Fruit fly (Drosophila melanogaster) whole organism, embryonic: ENCODE measurements around the gene CG8814.
A peak's percentile ranks its signal among the peaks of the same experiment; 100 is the strongest.

Experiments used
- Atf6 ChIP-seq: fragments of 200-800 bp; sonication (Bioruptor generic); IDR thresholded peaks from 2 replicates; pipeline ENCODE4 v1.3.6; 2022; ENCODE audit warnings: missing biosample characterization, missing genetic modification characterization
- CG12104 ChIP-seq: fragments of 200-800 bp; sonication (Bioruptor generic); optimal IDR thresholded peaks from 3 replicates; lab custom pipeline; 2016; ENCODE audit warnings: missing biosample characterization, missing genetic modification characterization
- CG12659 ChIP-seq: fragments of 200-800 bp; sonication (Bioruptor generic); optimal IDR thresholded peaks from 3 replicates; lab custom pipeline; 2017; ENCODE audit warnings: mild to moderate bottlenecking, missing biosample characterization, missing genetic modification reagents, missing genetic modification characterization
- CG12942 ChIP-seq: fragments of 200-800 bp; sonication (Bioruptor generic); optimal IDR thresholded peaks from 3 replicates; lab custom pipeline; 2016; ENCODE audit warnings: missing biosample characterization, missing genetic modification characterization
- CG14441 ChIP-seq: fragments of 200-800 bp; sonication (Bioruptor generic); IDR thresholded peaks from 2 replicates; pipeline ENCODE4 v1.3.6; 2022; ENCODE audit warnings: missing biosample characterization, missing genetic modification characterization
- CG15601 ChIP-seq: fragments of 200-800 bp; sonication (Bioruptor generic); optimal IDR thresholded peaks from 3 replicates; lab custom pipeline; 2019; ENCODE audit warnings: missing biosample characterization, mild to moderate bottlenecking, missing genetic modification characterization, moderate library complexity
- CG1647 ChIP-seq: fragments of 200-800 bp; sonication (Bioruptor generic); optimal IDR thresholded peaks from 3 replicates; lab custom pipeline; 2016; ENCODE audit warnings: missing biosample characterization, missing genetic modification characterization
- CG17568 ChIP-seq: fragments of 200-800 bp; sonication (Bioruptor generic); optimal IDR thresholded peaks from 2 replicates; lab custom pipeline; 2018; ENCODE audit warnings: missing biosample characterization, mild to moderate bottlenecking, missing genetic modification characterization, moderate library complexity
- CG2199 ChIP-seq: fragments of 200-800 bp; sonication (Bioruptor generic); IDR thresholded peaks from 3 replicates; pipeline ENCODE4 v1.3.6; 2022; ENCODE audit warnings: missing biosample characterization, missing genetic modification characterization
- CG2875 ChIP-seq: fragments of 200-800 bp; sonication (Bioruptor generic); optimal IDR thresholded peaks from 2 replicates; lab custom pipeline; 2017; ENCODE audit warnings: missing biosample characterization, mild to moderate bottlenecking, missing genetic modification characterization, missing genetic modification reagents
- CG3065 ChIP-seq: fragments of 200-800 bp; sonication (Bioruptor generic); optimal IDR thresholded peaks from 2 replicates; lab custom pipeline; 2016; ENCODE audit warnings: missing biosample characterization, missing genetic modification characterization
- CG31224 ChIP-seq: fragments of 200-800 bp; sonication (Bioruptor generic); IDR thresholded peaks from 2 replicates; pipeline ENCODE4 v1.3.6; 2022; ENCODE audit warnings: missing biosample characterization, missing genetic modification characterization
- CG31365 ChIP-seq: fragments of 200-800 bp; sonication (Bioruptor generic); optimal IDR thresholded peaks from 2 replicates; lab custom pipeline; 2018; ENCODE audit warnings: missing biosample characterization, mild to moderate bottlenecking, missing genetic modification characterization
- CG4617 ChIP-seq: fragments of 200-800 bp; sonication (Bioruptor generic); optimal IDR thresholded peaks from 3 replicates; lab custom pipeline; 2016; ENCODE audit warnings: missing biosample characterization, missing genetic modification characterization, borderline replicate concordance
- CG7745 ChIP-seq: fragments of 200-800 bp; sonication (Bioruptor generic); optimal IDR thresholded peaks from 2 replicates; lab custom pipeline; 2018; ENCODE audit warnings: missing biosample characterization, mild to moderate bottlenecking, missing genetic modification characterization, moderate library complexity
- CG7987 ChIP-seq: fragments of 200-800 bp; sonication (Bioruptor generic); optimal IDR thresholded peaks from 2 replicates; lab custom pipeline; 2018; ENCODE audit warnings: missing biosample characterization, mild to moderate bottlenecking, missing genetic modification characterization, moderate library complexity
- CG8089 ChIP-seq: fragments of 200-800 bp; sonication (Bioruptor generic); optimal IDR thresholded peaks from 3 replicates; lab custom pipeline; 2016; ENCODE audit warnings: missing biosample characterization, missing genetic modification characterization
- CG8290 ChIP-seq, 3 experiments: fragments of 200-800 bp; sonication (Bioruptor generic); optimal IDR thresholded peaks; 2 replicates each; lab custom pipeline; 2016 to 2019; ENCODE audit warnings: missing biosample characterization in 3 of 3, missing genetic modification characterization in 3 of 3, mild to moderate bottlenecking in 2 of 3, moderate library complexity in 1 of 3
- CG9437 ChIP-seq: fragments of 200-800 bp; sonication (Bioruptor generic); optimal IDR thresholded peaks from 2 replicates; lab custom pipeline; 2018; ENCODE audit warnings: missing biosample characterization, mild to moderate bottlenecking, missing genetic modification characterization
- Deaf1 ChIP-seq: fragments of 200-800 bp; optimal IDR thresholded peaks from 3 replicates; lab custom pipeline; 2019; ENCODE audit warnings: missing biosample characterization, mild to moderate bottlenecking, missing genetic modification characterization, moderate library complexity
- Dll ChIP-seq: fragments of 200-800 bp; sonication (Bioruptor generic); IDR thresholded peaks from 4 replicates; pipeline ENCODE4 v1.3.6; 2022; ENCODE audit warnings: missing biosample characterization, missing genetic modification characterization; ENCODE audit not compliant: partially characterized antibody
- Ets97D ChIP-seq: fragments of 200-800 bp; sonication (Bioruptor generic); optimal IDR thresholded peaks from 3 replicates; lab custom pipeline; 2016; ENCODE audit warnings: missing biosample characterization, missing genetic modification characterization
- HLHmδ ChIP-seq: fragments of 200-800 bp; sonication (Bioruptor generic); optimal IDR thresholded peaks from 2 replicates; lab custom pipeline; 2018; ENCODE audit warnings: missing biosample characterization, mild to moderate bottlenecking, missing genetic modification characterization, moderate library complexity
- Hr3 ChIP-seq: fragments of 200-800 bp; sonication (Bioruptor generic); optimal IDR thresholded peaks from 3 replicates; lab custom pipeline; 2016; ENCODE audit warnings: missing biosample characterization, missing genetic modification characterization
- MESR4 ChIP-seq: fragments of 200-800 bp; sonication (Bioruptor generic); optimal IDR thresholded peaks from 2 replicates; lab custom pipeline; 2018; ENCODE audit warnings: missing biosample characterization, mild to moderate bottlenecking, missing genetic modification characterization, moderate library complexity
- MTF-1 ChIP-seq: fragments of 200-800 bp; sonication (Bioruptor generic); optimal IDR thresholded peaks from 2 replicates; lab custom pipeline; 2018; ENCODE audit warnings: missing biosample characterization, mild to moderate bottlenecking, missing genetic modification characterization, borderline replicate concordance
- Nf-YB ChIP-seq: fragments of 200-800 bp; sonication (Bioruptor generic); optimal IDR thresholded peaks from 3 replicates; lab custom pipeline; 2019; ENCODE audit warnings: missing biosample characterization, mild to moderate bottlenecking, missing genetic modification characterization, moderate library complexity
- Rx ChIP-seq: fragments of 200-800 bp; sonication (Bioruptor generic); IDR thresholded peaks from 2 replicates; pipeline ENCODE4 v1.3.6; 2022; ENCODE audit warnings: missing biosample characterization, missing genetic modification characterization
- abd-A ChIP-seq: fragments of 200-800 bp; sonication (Bioruptor generic); optimal IDR thresholded peaks from 3 replicates; lab custom pipeline; 2019; ENCODE audit warnings: missing biosample characterization, mild to moderate bottlenecking, missing genetic modification characterization, moderate library complexity
- ap ChIP-seq: fragments of 200-800 bp; sonication (Bioruptor generic); IDR thresholded peaks from 2 replicates; pipeline ENCODE4 v1.3.6; 2022; ENCODE audit warnings: missing biosample characterization, missing genetic modification characterization
- chinmo ChIP-seq: fragments of 200-800 bp; sonication (Bioruptor generic); IDR thresholded peaks from 4 replicates; pipeline ENCODE4 v1.3.6; 2022; ENCODE audit warnings: missing biosample characterization, missing genetic modification characterization; ENCODE audit not compliant: partially characterized antibody
- chm ChIP-seq: fragments of 200-800 bp; sonication (Bioruptor generic); IDR thresholded peaks from 2 replicates; pipeline ENCODE4 v1.3.6; 2022; ENCODE audit warnings: missing biosample characterization, missing genetic modification characterization
- croc ChIP-seq: fragments of 200-800 bp; sonication (Bioruptor generic); conservative IDR thresholded peaks from 3 replicates; pipeline ENCODE4 v1.3.6; 2022; ENCODE audit warnings: missing biosample characterization, missing genetic modification characterization
- da ChIP-seq: fragments of 200-800 bp; sonication (Bioruptor generic); optimal IDR thresholded peaks from 2 replicates; lab custom pipeline; 2016; ENCODE audit warnings: missing biosample characterization, missing genetic modification characterization
- dmrt11E ChIP-seq: fragments of 200-800 bp; sonication (Bioruptor generic); optimal IDR thresholded peaks from 3 replicates; lab custom pipeline; 2018; ENCODE audit warnings: missing biosample characterization, mild to moderate bottlenecking, missing genetic modification characterization, moderate library complexity
- gcm ChIP-seq: fragments of 200-800 bp; sonication (Bioruptor generic); optimal IDR thresholded peaks from 2 replicates; lab custom pipeline; 2019; ENCODE audit warnings: missing biosample characterization, mild to moderate bottlenecking, missing genetic modification characterization, moderate library complexity
- hbn ChIP-seq: fragments of 200-800 bp; sonication (Bioruptor generic); IDR thresholded peaks from 2 replicates; pipeline ENCODE4 v1.3.6; 2022; ENCODE audit warnings: missing biosample characterization, missing genetic modification characterization; ENCODE audit not compliant: partially characterized antibody
- inv ChIP-seq: fragments of 200-800 bp; sonication (Bioruptor generic); IDR thresholded peaks from 2 replicates; pipeline ENCODE4 v1.3.6; 2022; ENCODE audit warnings: missing biosample characterization, missing genetic modification characterization; ENCODE audit not compliant: partially characterized antibody
- ken ChIP-seq: fragments of 200-800 bp; sonication (Bioruptor generic); IDR thresholded peaks from 3 replicates; pipeline ENCODE4 v1.3.6; 2022; ENCODE audit warnings: missing biosample characterization, missing genetic modification characterization
- lola ChIP-seq, 3 experiments: fragments of >200 bp in 2 of 3; fragments of 200-800 bp in 1 of 3; sonication (Bioruptor generic) in 1 of 3; optimal IDR thresholded peaks; 2 replicates each; lab custom pipeline; 2017 to 2019; ENCODE audit warnings: missing biosample characterization in 3 of 3, missing genetic modification characterization in 3 of 3, mild to moderate bottlenecking in 1 of 3, moderate library complexity in 1 of 3
- mld ChIP-seq: fragments of 200-800 bp; sonication (Bioruptor generic); IDR thresholded peaks from 3 replicates; pipeline ENCODE4 v1.3.6; 2022; ENCODE audit warnings: missing biosample characterization, missing genetic modification characterization; ENCODE audit not compliant: partially characterized antibody
- nmo ChIP-seq: fragments of 200-800 bp; sonication (Bioruptor generic); optimal IDR thresholded peaks from 2 replicates; lab custom pipeline; 2018; ENCODE audit warnings: missing biosample characterization, mild to moderate bottlenecking, missing genetic modification characterization, moderate library complexity
- nom ChIP-seq: fragments of 200-800 bp; sonication (Bioruptor generic); optimal IDR thresholded peaks from 2 replicates; lab custom pipeline; 2017; ENCODE audit warnings: missing biosample characterization, missing genetic modification characterization, mild to moderate bottlenecking, moderate library complexity, missing genetic modification reagents
- pum ChIP-seq: fragments of 200-800 bp; sonication (Bioruptor generic); optimal IDR thresholded peaks from 2 replicates; lab custom pipeline; 2016; ENCODE audit warnings: missing biosample characterization, missing genetic modification characterization
- rib ChIP-seq: fragments of 200-800 bp; sonication (Bioruptor generic); IDR thresholded peaks from 2 replicates; pipeline ENCODE4 v1.3.6; 2022; ENCODE audit warnings: missing biosample characterization, missing genetic modification characterization
- ro ChIP-seq: fragments of 200-800 bp; sonication (Bioruptor generic); IDR thresholded peaks from 2 replicates; pipeline ENCODE4 v1.3.6; 2022; ENCODE audit warnings: missing biosample characterization, missing genetic modification characterization
- sr ChIP-seq: fragments of 200-800 bp; sonication (Bioruptor generic); IDR thresholded peaks from 3 replicates; pipeline ENCODE4 v1.3.6; 2022; ENCODE audit warnings: missing biosample characterization, missing genetic modification characterization
- sug ChIP-seq: fragments of 200-800 bp; optimal IDR thresholded peaks from 2 replicates; lab custom pipeline; 2019; ENCODE audit warnings: missing biosample characterization, mild to moderate bottlenecking, missing genetic modification characterization, moderate library complexity
- twi ChIP-seq: fragments of 200-800 bp; optimal IDR thresholded peaks from 2 replicates; lab custom pipeline; 2019; ENCODE audit warnings: missing biosample characterization, mild to moderate bottlenecking, missing genetic modification characterization, moderate library complexity
- z ChIP-seq: fragments of 200-800 bp; sonication (Bioruptor generic); IDR thresholded peaks from 3 replicates; pipeline ENCODE4 v1.3.6; 2022; ENCODE audit warnings: missing biosample characterization, missing genetic modification characterization

Gene CG8814

DNA sequence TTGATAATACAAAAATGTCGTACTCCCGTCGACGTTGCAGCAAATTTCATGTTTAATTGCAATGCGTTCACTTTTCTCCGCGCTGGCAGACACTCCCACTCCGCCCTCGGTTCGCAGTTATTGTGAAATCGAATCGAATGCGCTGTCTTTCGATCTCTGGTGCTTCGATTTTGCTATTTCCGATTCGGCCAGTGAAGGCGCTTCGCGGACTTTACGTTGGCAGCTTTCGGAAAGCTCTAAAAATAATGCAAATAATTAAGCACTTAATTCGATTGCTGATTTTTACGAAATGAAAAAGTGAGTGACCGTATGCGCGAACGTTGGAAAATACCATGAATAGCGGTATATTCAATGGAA is 527 bp upstream of the CG8814 start, which contains the start of gene Ifrd1:
Gene Ifrd1 (minus strand): TSS at position 305 of the 357 bp plus-strand sequence.
- TF ChIP-seq CG15601 (tag; lab: Kevin White, UChicago), result no peak
- TF ChIP-seq dmrt11E (tag; lab: Kevin White, UChicago), result no peak
- TF ChIP-seq sug (tag; lab: Kevin White, UChicago), result no peak
- no peak for TF ChIP-seq ken (GFP tag; lab: Robert Waterston, UW)
- no peak for TF ChIP-seq CG1647 (GFP tag; lab: Kevin White, UChicago)
- no peak for TF ChIP-seq MTF-1 (GFP tag; lab: Kevin White, UChicago)
- TF ChIP-seq CG7745 (tag; lab: Kevin White, UChicago), result peak; percentile 100
- TF ChIP-seq CG8089 (GFP tag; lab: Kevin White, UChicago), result no peak
- no peak for TF ChIP-seq da
- no peak for TF ChIP-seq nmo
- no peak for TF ChIP-seq CG12104
- TF ChIP-seq CG14441, result no peak
- TF ChIP-seq HLHmδ (GFP tag; lab: Kevin White, UChicago), result no peak
- TF ChIP-seq CG7987 (GFP tag; lab: Kevin White, UChicago), result no peak
- no peak for TF ChIP-seq Ets97D
- peak; percentile 5 for TF ChIP-seq Deaf1
- TF ChIP-seq ro (GFP tag; lab: Robert Waterston, UW), result no peak
- TF ChIP-seq CG2199 (GFP tag; lab: Robert Waterston, UW), result 0 out of 3 replicates have a peak, but pooled peaks have one; percentile 9
- no peak for TF ChIP-seq lola (GFP tag; optimal IDR thresholded peaks at IDR 0.05; lab: Kevin White, UChicago)
- TF ChIP-seq CG31365 (tag; lab: Kevin White, UChicago), result no peak
- TF ChIP-seq croc (GFP tag; lab: Robert Waterston, UW), result no peak
- no peak for TF ChIP-seq CG12942 (GFP tag; lab: Kevin White, UChicago)
- TF ChIP-seq twi (tag; lab: Kevin White, UChicago), result no peak
- no peak for TF ChIP-seq Nf-YB (GFP tag; lab: Kevin White, UChicago)
- TF ChIP-seq hbn (GFP tag; lab: Robert Waterston, UW), result no peak
- TF ChIP-seq chinmo (GFP tag; lab: Robert Waterston, UW), result peak; percentile 38; the same call in 2 of the 4 replicates
- no peak for TF ChIP-seq Atf6 (GFP tag; lab: Robert Waterston, UW)
- TF ChIP-seq Dll, result no peak
- TF ChIP-seq CG8290 (GFP tag; optimal IDR thresholded peaks at IDR 0.05; lab: Kevin White, UChicago), result no peak
- TF ChIP-seq CG8290 (tag; optimal IDR thresholded peaks at IDR 0.05; lab: Kevin White, UChicago), result peak in 1 of 2 experiments; percentile 36
- TF ChIP-seq rib (GFP tag; lab: Robert Waterston, UW), result 0 out of 2 replicates have a peak, but pooled peaks have one; percentile 13
- no peak for TF ChIP-seq CG31224
- no peak for TF ChIP-seq sr (GFP tag; lab: Robert Waterston, UW)
- no peak for TF ChIP-seq abd-A
- no peak for TF ChIP-seq CG9437 (GFP tag; lab: Kevin White, UChicago)
- no peak for TF ChIP-seq inv (GFP tag; lab: Robert Waterston, UW)
- no peak for TF ChIP-seq Hr3 (GFP tag; lab: Kevin White, UChicago)
- TF ChIP-seq MESR4 (GFP tag; lab: Kevin White, UChicago), result peak; percentile 82
- TF ChIP-seq CG2875, result no peak
- no peak for TF ChIP-seq CG3065
- no peak for TF ChIP-seq CG12659 (GFP tag; lab: Kevin White, UChicago)
- no peak for TF ChIP-seq gcm (GFP tag; lab: Kevin White, UChicago)
- no peak for TF ChIP-seq Rx (GFP tag; lab: Robert Waterston, UW)
- peak; percentile 11 for TF ChIP-seq CG17568
- no peak for TF ChIP-seq z (GFP tag; lab: Robert Waterston, UW)
- TF ChIP-seq mld (GFP tag; lab: Robert Waterston, UW), result no peak
- no peak for TF ChIP-seq pum
- no peak for TF ChIP-seq nom (GFP tag; lab: Kevin White, UChicago)
- peak; percentile 62; the same call in 1 of the 2 replicates for TF ChIP-seq chm
- TF ChIP-seq CG4617 (GFP tag; lab: Kevin White, UChicago), result peak; percentile 4
- TF ChIP-seq ap (GFP tag; lab: Robert Waterston, UW), result no peak
